Fruit fly (Drosophila melanogaster): ENCODE results near the gene mei-217.

dm6 chrX:17113324-17113723 is 29.5 kb downstream of the mei-217 start:
- no peak for TF ChIP-seq da (GFP tag; optimal IDR thresholded peaks at IDR 0.05)
- no peak for TF ChIP-seq Pdp1 (GFP tag; optimal IDR thresholded peaks at IDR 0.05)
- no peak for TF ChIP-seq CG6689 (GFP tag; IDR thresholded peaks at IDR 0.05)
- no peak for TF ChIP-seq lbe (GFP tag; optimal IDR thresholded peaks at IDR 0.05)
- TF ChIP-seq CG8478 (optimal IDR thresholded peaks at IDR 0.05), result no peak
- TF ChIP-seq CG30020 (tag; optimal IDR thresholded peaks at IDR 0.05), result no peak
- TF ChIP-seq p53 (GFP tag; optimal IDR thresholded peaks at IDR 0.05), result no peak
